Fruit fly (Drosophila melanogaster) whole organism, prepupa: ENCODE measurements around the gene Ask1.

Experiments used
- Blimp-1 ChIP-seq: fragments of 200-800 bp; sonication (Bioruptor generic); optimal IDR thresholded peaks from 3 replicates; lab custom pipeline; 2017; ENCODE audit warnings: missing biosample characterization, missing genetic modification characterization, mild to moderate bottlenecking, moderate library complexity, missing genetic modification reagents
- CG11294 ChIP-seq: fragments of 200-800 bp; sonication (Bioruptor generic); IDR thresholded peaks from 2 replicates; pipeline ENCODE4 v1.3.6; 2022; ENCODE audit warnings: missing biosample characterization, missing genetic modification characterization
- CG11762 ChIP-seq: fragments of 200-800 bp; sonication (Bioruptor generic); optimal IDR thresholded peaks from 3 replicates; lab custom pipeline; 2016; ENCODE audit warnings: missing biosample characterization, missing genetic modification characterization; ENCODE audit not compliant: insufficient read depth
- CG11902 ChIP-seq: fragments of 200-800 bp; sonication (Bioruptor generic); optimal IDR thresholded peaks from 3 replicates; lab custom pipeline; 2016; ENCODE audit warnings: missing biosample characterization, missing genetic modification characterization
- CG15336 ChIP-seq: fragments of 200-800 bp; sonication (Bioruptor generic); IDR thresholded peaks from 2 replicates; pipeline ENCODE4 v1.3.6; 2022; ENCODE audit warnings: missing biosample characterization, missing genetic modification characterization
- CG3032 ChIP-seq: fragments of 200-800 bp; optimal IDR thresholded peaks from 2 replicates; lab custom pipeline; 2019; ENCODE audit warnings: missing biosample characterization, mild to moderate bottlenecking, missing genetic modification characterization, moderate library complexity
- CG31627 ChIP-seq: fragments of 200-800 bp; sonication (Bioruptor generic); optimal IDR thresholded peaks from 3 replicates; lab custom pipeline; 2016; ENCODE audit warnings: missing biosample characterization, missing genetic modification characterization
- CG32006 ChIP-seq: fragments of 200-800 bp; sonication (Bioruptor generic); optimal IDR thresholded peaks from 3 replicates; lab custom pipeline; 2017; ENCODE audit warnings: missing biosample characterization, mild to moderate bottlenecking, missing genetic modification characterization
- CG3919 ChIP-seq: fragments of 200-800 bp; sonication (Bioruptor generic); optimal IDR thresholded peaks from 3 replicates; lab custom pipeline; 2016; ENCODE audit warnings: missing biosample characterization, missing genetic modification characterization
- CG4318 ChIP-seq: fragments of 200-800 bp; sonication (Bioruptor generic); optimal IDR thresholded peaks from 3 replicates; lab custom pipeline; 2017; ENCODE audit warnings: missing biosample characterization, mild to moderate bottlenecking, missing genetic modification characterization
- CG6276 ChIP-seq: fragments of 200-800 bp; sonication (Bioruptor generic); optimal IDR thresholded peaks from 2 replicates; lab custom pipeline; 2017; ENCODE audit warnings: missing biosample characterization, mild to moderate bottlenecking, missing genetic modification characterization
- CG6808 ChIP-seq: fragments of 200-800 bp; sonication (Bioruptor generic); optimal IDR thresholded peaks from 3 replicates; lab custom pipeline; 2017; ENCODE audit warnings: missing biosample characterization, missing genetic modification characterization, mild to moderate bottlenecking, moderate library complexity, missing genetic modification reagents
- CG9139 ChIP-seq: fragments of 200-800 bp; sonication (Bioruptor generic); optimal IDR thresholded peaks from 3 replicates; lab custom pipeline; 2017; ENCODE audit warnings: missing biosample characterization, mild to moderate bottlenecking, missing genetic modification characterization
- Eip78C ChIP-seq: fragments of 200-800 bp; sonication (Bioruptor generic); peaks from one replicate; lab custom pipeline; 2016; ENCODE audit warnings: missing biosample characterization, missing genetic modification characterization
- Eip93F ChIP-seq: fragments of 200-800 bp; sonication (Bioruptor generic); optimal IDR thresholded peaks from 2 replicates; lab custom pipeline; 2016; ENCODE audit warnings: missing biosample characterization, mild to moderate bottlenecking, missing genetic modification characterization
- Ets96B ChIP-seq: fragments of 200-800 bp; optimal IDR thresholded peaks from 2 replicates; lab custom pipeline; 2019; ENCODE audit warnings: missing biosample characterization, mild to moderate bottlenecking, missing genetic modification characterization, moderate library complexity
- Hr38 ChIP-seq: sonication (Bioruptor generic); optimal IDR thresholded peaks from 2 replicates; lab custom pipeline; 2016; ENCODE audit warnings: missing biosample characterization, missing genetic modification characterization
- Hr4 ChIP-seq: fragments of 200-800 bp; sonication (Bioruptor generic); optimal IDR thresholded peaks from 3 replicates; lab custom pipeline; 2016; ENCODE audit warnings: missing biosample characterization, missing genetic modification characterization
- Met ChIP-seq: fragments of 200-800 bp; sonication (Bioruptor generic); optimal IDR thresholded peaks from 3 replicates; lab custom pipeline; 2016; ENCODE audit warnings: missing biosample characterization, missing genetic modification characterization
- OdsH ChIP-seq: fragments of 200-800 bp; sonication (Bioruptor generic); optimal IDR thresholded peaks from 3 replicates; lab custom pipeline; 2016; ENCODE audit warnings: missing biosample characterization, missing genetic modification characterization
- Smox ChIP-seq: fragments of 200-800 bp; sonication (Bioruptor generic); optimal IDR thresholded peaks from 3 replicates; lab custom pipeline; 2016; ENCODE audit warnings: missing biosample characterization, missing genetic modification characterization
- Sox14 ChIP-seq: fragments of 200-800 bp; sonication (Bioruptor generic); optimal IDR thresholded peaks from 3 replicates; lab custom pipeline; 2016; ENCODE audit warnings: missing biosample characterization, missing genetic modification characterization
- Sox15 ChIP-seq: fragments of 200-800 bp; sonication (Bioruptor generic); optimal IDR thresholded peaks from 3 replicates; lab custom pipeline; 2016; ENCODE audit warnings: missing biosample characterization, missing genetic modification characterization
- achi ChIP-seq: fragments of 200-800 bp; sonication (Bioruptor generic); optimal IDR thresholded peaks from 3 replicates; lab custom pipeline; 2016; ENCODE audit warnings: missing biosample characterization, missing genetic modification characterization
- acj6 ChIP-seq: fragments of 200-800 bp; sonication (Bioruptor generic); optimal IDR thresholded peaks from 3 replicates; lab custom pipeline; 2016; ENCODE audit warnings: missing biosample characterization, missing genetic modification characterization
- dac ChIP-seq: fragments of 200-800 bp; sonication (Bioruptor generic); optimal IDR thresholded peaks from 2 replicates; lab custom pipeline; 2017; ENCODE audit warnings: missing biosample characterization, mild to moderate bottlenecking, missing genetic modification characterization
- dsx ChIP-seq: fragments of 200-800 bp; optimal IDR thresholded peaks from 3 replicates; lab custom pipeline; 2019; ENCODE audit warnings: missing biosample characterization, mild to moderate bottlenecking, missing genetic modification characterization, moderate library complexity; ENCODE audit not compliant: poor library complexity, severe bottlenecking
- eg ChIP-seq: fragments of 200-800 bp; sonication (Bioruptor generic); IDR thresholded peaks from 3 replicates; pipeline ENCODE4 v1.3.6; 2022; ENCODE audit warnings: missing biosample characterization, missing genetic modification characterization
- fd59A ChIP-seq: fragments of 200-800 bp; sonication (Bioruptor generic); optimal IDR thresholded peaks from 2 replicates; lab custom pipeline; 2017; ENCODE audit warnings: missing biosample characterization, mild to moderate bottlenecking, missing genetic modification characterization, missing genetic modification reagents
- lz ChIP-seq: fragments of 200-800 bp; sonication (Bioruptor generic); optimal IDR thresholded peaks from 3 replicates; lab custom pipeline; 2016; ENCODE audit warnings: missing biosample characterization, missing genetic modification characterization
- pdm3 ChIP-seq: fragments of 200-800 bp; sonication (Bioruptor generic); optimal IDR thresholded peaks from 3 replicates; lab custom pipeline; 2016; ENCODE audit warnings: missing biosample characterization, missing genetic modification characterization
- salr ChIP-seq, 2 experiments: fragments of 200-800 bp; sonication (Bioruptor generic); optimal IDR thresholded peaks; 3 replicates each; lab custom pipeline; 2016 to 2018; ENCODE audit warnings: missing biosample characterization in 2 of 2, missing genetic modification characterization in 2 of 2, mild to moderate bottlenecking in 1 of 2
- spab ChIP-seq: fragments of 200-800 bp; sonication (Bioruptor generic); optimal IDR thresholded peaks from 2 replicates; lab custom pipeline; 2017; ENCODE audit warnings: missing biosample characterization, mild to moderate bottlenecking, missing genetic modification characterization, missing genetic modification reagents
- vri ChIP-seq: fragments of 200-800 bp; sonication (Bioruptor generic); optimal IDR thresholded peaks from 3 replicates; lab custom pipeline; 2016; ENCODE audit warnings: missing biosample characterization, mild to moderate bottlenecking, missing genetic modification characterization

Ask1 gene

dm6 chr3R:19836687-19837086 lies 42.8 kb upstream of the Ask1 start, which contains the start of gene bnl (continued):
- TF ChIP-seq Blimp-1 (no peak), Sox14 (GFP tag; lab: Kevin White, UChicago) (peak; percentile 46), fd59A (no peak), CG11762 (peak; percentile 6), CG9139 (peak; percentile 64), Eip93F (GFP tag; lab: Kevin White, UChicago) (no peak), spab (GFP tag; lab: Kevin White, UChicago) (no peak), CG6276 (GFP tag; lab: Kevin White, UChicago) (peak; percentile 54), Hr38 (GFP tag; lab: Kevin White, UChicago) (no peak), CG6808 (no peak), Ets96B (no peak), CG32006 (GFP tag; lab: Kevin White, UChicago) (peak; percentile 34), CG3032 (tag; lab: Kevin White, UChicago) (no peak), CG31627 (GFP tag; lab: Kevin White, UChicago) (no peak)

- TF ChIP-seq Hr38 (GFP tag; lab: Kevin White, UChicago) (no peak), CG4318 (GFP tag; lab: Kevin White, UChicago) (no peak), CG11902 (GFP tag; lab: Kevin White, UChicago) (no peak), lz (GFP tag; lab: Kevin White, UChicago) (no peak), OdsH (GFP tag; lab: Kevin White, UChicago) (no peak), CG11294 (GFP tag; lab: Robert Waterston, UW) (no peak), Smox (GFP tag; lab: Kevin White, UChicago) (no peak), Hr4 (GFP tag; lab: Kevin White, UChicago) (no peak), dsx (GFP tag; lab: Kevin White, UChicago) (no peak), acj6 (GFP tag; lab: Kevin White, UChicago) (no peak), CG15336 (GFP tag; lab: Robert Waterston, UW) (no peak), eg (GFP tag; lab: Robert Waterston, UW) (no peak), dac (no peak), CG3919 (GFP tag; lab: Kevin White, UChicago) (no peak), achi (GFP tag; lab: Kevin White, UChicago) (no peak)
These were observed 40.5 kb upstream of the Ask1 start for dm6 chr3R:19838925-19839601.

dm6 chr3R:19840545-19840944 lies 39.0 kb upstream of the Ask1 start, which contains the start of gene CG31459:
Gene CG31459 (plus strand): TSS chr3R:19840845.
- TF ChIP-seq Sox15 (GFP tag; lab: Kevin White, UChicago): no peak
- no peak for TF ChIP-seq Smox (GFP tag; lab: Kevin White, UChicago)
- no peak for TF ChIP-seq salr (GFP tag; optimal IDR thresholded peaks at IDR 0.05; lab: Kevin White, UChicago)
- TF ChIP-seq eg (GFP tag; lab: Robert Waterston, UW): no peak
- TF ChIP-seq Met: no peak
- TF ChIP-seq fd59A: no peak
- no peak for TF ChIP-seq CG11294 (GFP tag; lab: Robert Waterston, UW)
- no peak for TF ChIP-seq CG32006 (GFP tag; lab: Kevin White, UChicago)
- no peak for TF ChIP-seq CG31627 (GFP tag; lab: Kevin White, UChicago)
- no peak for TF ChIP-seq vri (GFP tag; lab: Kevin White, UChicago)
- no peak for TF ChIP-seq Hr38 (GFP tag; lab: Kevin White, UChicago)

dm6 chr3R:19843888-19844287 lies 35.6 kb upstream of the Ask1 start:
- TF ChIP-seq pdm3 (GFP tag; lab: Kevin White, UChicago) (no peak), Eip78C (GFP tag; lab: Kevin White, UChicago) (peak; percentile 23)
